Worm (Caenorhabditis elegans) whole organism, mixed stage, embryonic: ENCODE results near the gene fbxa-100.

ENCODE experiments used
- M03D4.4 ChIP-seq: sonication (generic microtip); optimal IDR thresholded peaks from 2 replicates; lab custom pipeline; 2017; ENCODE audit warnings: mild to moderate bottlenecking, missing genetic modification characterization, missing compliant biosample characterization
- bed-3 ChIP-seq: fragments of 200-800 bp; sonication (Bioruptor generic); optimal IDR thresholded peaks from 3 replicates; lab custom pipeline; 2018; ENCODE audit warnings: mild to moderate bottlenecking, missing genetic modification characterization, moderate library complexity, missing compliant biosample characterization
- blmp-1 ChIP-seq: fragments of 150-350 bp; optimal IDR thresholded peaks from 2 replicates; lab custom pipeline; 2014; ENCODE audit warnings: missing biosample characterization, missing genetic modification characterization
- ceh-39 ChIP-seq: fragments of 150-350 bp; optimal IDR thresholded peaks from 2 replicates; lab custom pipeline; 2014; ENCODE audit warnings: missing biosample characterization, missing genetic modification characterization
- ceh-43 ChIP-seq: fragments of 200-800 bp; sonication (Bioruptor generic); optimal IDR thresholded peaks from 2 replicates; lab custom pipeline; 2018; ENCODE audit warnings: mild to moderate bottlenecking, missing genetic modification characterization, moderate library complexity, missing compliant biosample characterization
- ceh-83 ChIP-seq: fragments of 200-800 bp; sonication (Bioruptor generic); optimal IDR thresholded peaks from 2 replicates; lab custom pipeline; 2018; ENCODE audit warnings: mild to moderate bottlenecking, missing genetic modification characterization, missing compliant biosample characterization
- ces-1 ChIP-seq: fragments of 150-350 bp; optimal IDR thresholded peaks from 2 replicates; lab custom pipeline; 2014; ENCODE audit warnings: missing biosample characterization, missing genetic modification reagents, missing genetic modification characterization
- cnd-1 ChIP-seq: fragments of 200-800 bp; sonication (Bioruptor generic); optimal IDR thresholded peaks from 2 replicates; lab custom pipeline; 2018; ENCODE audit warnings: mild to moderate bottlenecking, missing genetic modification characterization, missing compliant biosample characterization
- drap-1 ChIP-seq: fragments of 200-800 bp; sonication (Bioruptor generic); optimal IDR thresholded peaks from 3 replicates; lab custom pipeline; 2018; ENCODE audit warnings: mild to moderate bottlenecking, missing genetic modification characterization, missing compliant biosample characterization
- elt-1 ChIP-seq: sonication (generic microtip); optimal IDR thresholded peaks from 2 replicates; lab custom pipeline; 2017; ENCODE audit warnings: missing genetic modification characterization, mild to moderate bottlenecking, missing compliant biosample characterization, antibody characterized with exemption, moderate library complexity, borderline replicate concordance; ENCODE audit not compliant: insufficient read depth
- flh-1 ChIP-seq: fragments of 200-800 bp; sonication (Bioruptor generic); optimal IDR thresholded peaks from 2 replicates; lab custom pipeline; 2018; ENCODE audit warnings: mild to moderate bottlenecking, missing genetic modification characterization, moderate library complexity, missing compliant biosample characterization
- hlh-1 ChIP-seq: fragments of 150-350 bp; optimal IDR thresholded peaks from 2 replicates; lab custom pipeline; 2014; ENCODE audit warnings: missing biosample characterization, missing genetic modification reagents, missing genetic modification characterization
- lin-13 ChIP-seq: fragments of 150-350 bp; optimal IDR thresholded peaks from 2 replicates; lab custom pipeline; 2014; ENCODE audit warnings: missing biosample characterization, missing genetic modification characterization
- lin-32 ChIP-seq: fragments of 200-800 bp; sonication (Bioruptor generic); optimal IDR thresholded peaks from 2 replicates; lab custom pipeline; 2018; ENCODE audit warnings: mild to moderate bottlenecking, missing genetic modification characterization, missing compliant biosample characterization
- lsy-2 ChIP-seq: fragments of 150-350 bp; optimal IDR thresholded peaks from 2 replicates; lab custom pipeline; 2014; ENCODE audit warnings: missing biosample characterization, missing genetic modification characterization
- mab-5 ChIP-seq: fragments of 150-350 bp; optimal IDR thresholded peaks from 2 replicates; lab custom pipeline; 2014; ENCODE audit warnings: missing biosample characterization, missing genetic modification characterization
- mep-1 ChIP-seq: fragments of 150-350 bp; optimal IDR thresholded peaks from 2 replicates; lab custom pipeline; 2017; ENCODE audit warnings: missing biosample characterization, missing genetic modification reagents, missing genetic modification characterization, inconsistent platforms
- mls-2 ChIP-seq: sonication (generic microtip); optimal IDR thresholded peaks from 2 replicates; lab custom pipeline; 2016; ENCODE audit warnings: mild to moderate bottlenecking, missing genetic modification characterization, moderate library complexity, missing compliant biosample characterization
- nhr-12 ChIP-seq: fragments of 150-350 bp; optimal IDR thresholded peaks from 2 replicates; lab custom pipeline; 2014; ENCODE audit warnings: missing biosample characterization, missing genetic modification characterization
- nhr-2 ChIP-seq: fragments of 150-350 bp; optimal IDR thresholded peaks from 2 replicates; lab custom pipeline; 2014; ENCODE audit warnings: missing biosample characterization, missing genetic modification characterization
- nhr-237 ChIP-seq: fragments of 150-350 bp; optimal IDR thresholded peaks from 2 replicates; lab custom pipeline; 2014; ENCODE audit warnings: missing biosample characterization, missing genetic modification characterization
- nhr-28 ChIP-seq: fragments of 150-350 bp; optimal IDR thresholded peaks from 2 replicates; lab custom pipeline; 2014; ENCODE audit warnings: missing biosample characterization, missing genetic modification characterization
- nhr-76 ChIP-seq: sonication (generic microtip); optimal IDR thresholded peaks from 2 replicates; lab custom pipeline; 2017; ENCODE audit warnings: missing biosample characterization, missing genetic modification characterization
- sem-2 ChIP-seq: fragments of 200-800 bp; sonication (Bioruptor generic); optimal IDR thresholded peaks from 2 replicates; lab custom pipeline; 2018; ENCODE audit warnings: mild to moderate bottlenecking, missing genetic modification characterization, missing compliant biosample characterization
- snpc-4 ChIP-seq: fragments of 150-350 bp; optimal IDR thresholded peaks from 2 replicates; lab custom pipeline; 2014; ENCODE audit warnings: missing biosample characterization, missing genetic modification characterization
- sptf-1 ChIP-seq: sonication (generic microtip); optimal IDR thresholded peaks from 2 replicates; lab custom pipeline; 2017; ENCODE audit warnings: mild to moderate bottlenecking, missing genetic modification characterization, moderate library complexity, missing compliant biosample characterization
- tbx-8 ChIP-seq: fragments of 200-800 bp; sonication (Bioruptor generic); optimal IDR thresholded peaks from 2 replicates; lab custom pipeline; 2018; ENCODE audit warnings: mild to moderate bottlenecking, missing genetic modification characterization, moderate library complexity, missing compliant biosample characterization
- unc-120 ChIP-seq: sonication (generic microtip); optimal IDR thresholded peaks from 2 replicates; lab custom pipeline; 2017; ENCODE audit warnings: missing genetic modification characterization, missing compliant biosample characterization; ENCODE audit not compliant: poor library complexity, severe bottlenecking
- unc-39 ChIP-seq: fragments of 150-350 bp; optimal IDR thresholded peaks from 2 replicates; lab custom pipeline; 2014; ENCODE audit warnings: missing biosample characterization, missing genetic modification characterization
- unc-62 ChIP-seq: fragments of 150-350 bp; optimal IDR thresholded peaks from 2 replicates; lab custom pipeline; 2014; ENCODE audit warnings: missing biosample characterization, missing genetic modification reagents, missing genetic modification characterization
- zip-8 ChIP-seq: fragments of 150-350 bp; optimal IDR thresholded peaks from 2 replicates; lab custom pipeline; 2014; ENCODE audit warnings: missing biosample characterization, missing genetic modification characterization

fbxa-100 gene

DNA sequence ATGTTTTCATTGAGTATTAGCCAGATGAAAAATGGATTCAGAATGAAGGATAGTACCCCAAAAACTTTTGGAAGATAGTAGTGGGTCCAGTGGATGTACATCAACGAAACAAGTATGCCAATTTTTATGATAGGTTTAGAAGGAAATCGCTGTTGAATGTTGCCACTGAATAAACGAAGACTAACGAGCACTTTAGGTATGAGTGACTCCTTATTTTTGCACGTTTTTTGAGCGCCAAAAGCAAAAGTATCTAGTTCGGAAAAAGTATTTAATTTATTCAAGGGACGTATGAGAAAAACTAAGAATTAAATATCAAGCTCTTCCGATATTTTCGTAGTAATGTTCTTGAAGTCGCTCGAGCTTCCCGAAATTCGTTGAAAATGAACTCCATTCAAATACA, 12.0 kb upstream of the fbxa-100 start, which contains the start of gene srj-10:
Gene srj-10, minus strand, starts transcription at position 101 of the 400 bp plus-strand sequence.
- TF ChIP-seq ceh-39 (tag; lab: Kevin White, UChicago): no peak
- no peak for TF ChIP-seq lin-13 (tag; lab: Kevin White, UChicago)
- no peak for TF ChIP-seq mep-1
- TF ChIP-seq lsy-2 (tag; lab: Kevin White, UChicago): no peak
- no peak for TF ChIP-seq drap-1 (GFP tag; lab: Kevin White, UChicago)
- TF ChIP-seq M03D4.4 (tag; lab: Kevin White, UChicago): no peak
- TF ChIP-seq elt-1 (tag; lab: Kevin White, UChicago): no peak
- TF ChIP-seq hlh-1 (tag; lab: Kevin White, UChicago): no peak
- no peak for TF ChIP-seq unc-120
- TF ChIP-seq bed-3: no peak
- TF ChIP-seq lin-32 (GFP tag; lab: Kevin White, UChicago): no peak
- no peak for TF ChIP-seq mls-2 (tag; lab: Kevin White, UChicago)
- TF ChIP-seq nhr-12: no peak
- no peak for TF ChIP-seq nhr-2 (tag; lab: Kevin White, UChicago)
- no peak for TF ChIP-seq unc-39 (tag; lab: Kevin White, UChicago)
- no peak for TF ChIP-seq blmp-1 (tag; lab: Kevin White, UChicago)

- TF ChIP-seq lsy-2 (tag; lab: Kevin White, UChicago) (no peak), sptf-1 (tag; lab: Kevin White, UChicago) (no peak), ces-1 (GFP tag; lab: Kevin White, UChicago) (no peak), snpc-4 (tag; lab: Kevin White, UChicago) (no peak)
Measured at ce11 chrV:16071167-16071566, 9.3 kb upstream of the fbxa-100 start, which contains the start of gene nhr-176. nhr-176 (plus strand) TSS chrV:16071325.

DNA sequence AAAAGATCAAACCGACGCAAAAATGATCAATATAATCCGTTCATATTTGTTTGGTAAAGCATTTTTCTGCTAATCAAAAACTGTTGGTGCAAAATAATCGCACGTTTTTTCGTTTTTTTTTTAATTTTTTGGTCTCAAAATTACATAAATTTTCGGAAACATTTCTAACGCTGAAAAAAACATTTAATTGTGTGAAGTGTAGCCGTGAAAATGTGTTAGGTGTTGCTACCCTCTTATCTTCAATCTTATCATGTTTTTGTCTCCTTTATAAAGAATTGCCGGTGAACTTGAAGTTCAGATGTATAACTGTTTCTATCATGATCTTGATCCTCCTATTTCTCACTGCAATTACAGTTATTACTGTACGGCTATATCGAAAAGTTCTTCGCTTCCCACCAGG, 7.0 kb upstream of the fbxa-100 start, which contains the start of gene cyp-35D1:
Gene cyp-35D1, plus strand, starts transcription at position 301 of the 400 bp plus-strand sequence.
- TF ChIP-seq sem-2 (GFP tag; lab: Kevin White, UChicago) (no peak), ces-1 (GFP tag; lab: Kevin White, UChicago) (no peak), elt-1 (tag; lab: Kevin White, UChicago) (no peak), blmp-1 (tag; lab: Kevin White, UChicago) (no peak), snpc-4 (tag; lab: Kevin White, UChicago) (no peak), sptf-1 (tag; lab: Kevin White, UChicago) (no peak), M03D4.4 (tag; lab: Kevin White, UChicago) (no peak), nhr-28 (tag; lab: Kevin White, UChicago) (no peak), nhr-2 (tag; lab: Kevin White, UChicago) (no peak), mep-1 (no peak), nhr-76 (tag; lab: Kevin White, UChicago) (no peak), tbx-8 (GFP tag; lab: Kevin White, UChicago) (no peak), unc-62 (GFP tag; lab: Kevin White, UChicago) (no peak)

DNA sequence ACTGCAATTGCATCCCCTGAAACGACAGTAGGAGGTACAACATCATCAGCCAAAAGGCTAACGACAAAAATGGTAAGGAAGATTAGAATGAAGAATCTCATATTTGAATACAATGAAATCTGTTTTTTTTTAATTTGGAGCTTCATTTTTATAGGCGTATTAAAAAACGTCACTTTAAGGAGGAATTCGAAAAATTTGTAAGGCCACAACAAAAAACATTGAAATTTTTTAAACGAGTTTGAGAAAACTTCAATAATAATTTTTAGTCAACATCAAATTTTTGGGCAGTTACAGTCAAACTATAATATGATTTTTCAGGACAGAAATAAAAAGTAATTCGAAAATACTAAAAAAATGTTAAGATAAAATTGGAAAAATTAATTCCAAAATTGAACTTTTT, 895 bp upstream of the fbxa-100 start, which contains the start of gene F14H3.14:
Gene F14H3.14, minus strand, starts transcription at position 101 of the 400 bp plus-strand sequence.
- TF ChIP-seq lin-13 (tag; lab: Kevin White, UChicago) (no peak), ceh-43 (GFP tag; lab: Kevin White, UChicago) (no peak), nhr-76 (tag; lab: Kevin White, UChicago) (no peak), sptf-1 (tag; lab: Kevin White, UChicago) (no peak), ceh-83 (GFP tag; lab: Kevin White, UChicago) (no peak), unc-39 (tag; lab: Kevin White, UChicago) (no peak), tbx-8 (GFP tag; lab: Kevin White, UChicago) (no peak), mls-2 (tag; lab: Kevin White, UChicago) (no peak), flh-1 (GFP tag; lab: Kevin White, UChicago) (no peak), cnd-1 (tag; lab: Kevin White, UChicago) (no peak), nhr-12 (no peak), lsy-2 (tag; lab: Kevin White, UChicago) (no peak), drap-1 (GFP tag; lab: Kevin White, UChicago) (no peak), nhr-237 (tag; lab: Kevin White, UChicago) (no peak), zip-8 (tag; lab: Kevin White, UChicago) (no peak)
- TF ChIP-seq, all 35 proteins: peak for 0

ce11 chrV:16060135-16060534, 1.8 kb downstream of the fbxa-100 start, which contains the start of gene F14H3.15:
F14H3.15 (minus strand) TSS chrV:16060235.
- no peak for TF ChIP-seq zip-8 (tag; lab: Kevin White, UChicago)
- no peak for TF ChIP-seq lin-32 (GFP tag; lab: Kevin White, UChicago)
- TF ChIP-seq mab-5 (tag; lab: Kevin White, UChicago): no peak
- TF ChIP-seq bed-3: no peak
- TF ChIP-seq, all 35 proteins: peak for 0
